Worm (Caenorhabditis elegans) whole organism, midembryonic: Measurements from ENCODE around the gene Y60A9.1.

Source experiments
- T22C8.4 ChIP-seq: fragments of 200-800 bp; sonication (Bioruptor generic); IDR thresholded peaks from 2 replicates; pipeline ENCODE4 v1.3.6; 2022; ENCODE audit warnings: missing genetic modification characterization, missing compliant biosample characterization
- cog-1 ChIP-seq: sonication (generic microtip); optimal IDR thresholded peaks from 2 replicates; lab custom pipeline; 2016; ENCODE audit warnings: missing genetic modification characterization, missing compliant biosample characterization
- flt-1 ChIP-seq: fragments of 200-800 bp; sonication (Bioruptor generic); IDR thresholded peaks from 2 replicates; pipeline ENCODE4 v1.3.6; 2022; ENCODE audit warnings: missing genetic modification characterization, missing compliant biosample characterization
- klf-2 ChIP-seq: fragments of 200-800 bp; sonication (Bioruptor generic); conservative IDR thresholded peaks from 2 replicates; pipeline ENCODE4 v1.3.6; 2022; ENCODE audit warnings: missing genetic modification reagents, missing genetic modification characterization, missing compliant biosample characterization
- med-1 ChIP-seq: sonication (generic microtip); optimal IDR thresholded peaks from 2 replicates; lab custom pipeline; 2017; ENCODE audit warnings: missing genetic modification characterization, mild to moderate bottlenecking, missing compliant biosample characterization, antibody characterized with exemption, missing genetic modification reagents; ENCODE audit not compliant: insufficient read depth
- ref-1 ChIP-seq: fragments of 200-800 bp; sonication (Bioruptor generic); conservative IDR thresholded peaks from 2 replicates; pipeline ENCODE4 v1.3.6; 2022; ENCODE audit warnings: missing genetic modification reagents, missing genetic modification characterization, missing compliant biosample characterization
- tab-1 ChIP-seq: fragments of 200-800 bp; sonication (Bioruptor generic); IDR thresholded peaks from 2 replicates; pipeline ENCODE4 v1.3.6; 2022; ENCODE audit warnings: missing genetic modification characterization, missing compliant biosample characterization
- ztf-23 ChIP-seq: fragments of 200-800 bp; sonication (Bioruptor generic); IDR thresholded peaks from 2 replicates; pipeline ENCODE4 v1.3.6; 2022; ENCODE audit warnings: missing genetic modification reagents, missing genetic modification characterization, missing compliant biosample characterization
- ztf-29 ChIP-seq: fragments of 200-800 bp; sonication (Bioruptor generic); IDR thresholded peaks from 2 replicates; pipeline ENCODE4 v1.3.6; 2022; ENCODE audit warnings: missing genetic modification reagents, missing genetic modification characterization, missing compliant biosample characterization

The Y60A9.1 gene

ce11 chrX:14395267-14395666 lies at the start of gene Y60A9.1:
TSS of gene Y60A9.1 (minus strand) at chrX:14395367.
- no peak for TF ChIP-seq ztf-23 (GFP tag; lab: Robert Waterston, UW)
- no peak for TF ChIP-seq T22C8.4
- no peak for TF ChIP-seq ref-1 (GFP tag; lab: Robert Waterston, UW)
- TF ChIP-seq tab-1 (GFP tag; lab: Robert Waterston, UW) = no peak
- no peak for TF ChIP-seq klf-2 (GFP tag; lab: Robert Waterston, UW)
- no peak for TF ChIP-seq cog-1
- TF ChIP-seq flt-1 (GFP tag; lab: Robert Waterston, UW) = no peak
- TF ChIP-seq med-1 = no peak
- TF ChIP-seq ztf-29 (GFP tag; lab: Robert Waterston, UW) = no peak

DNA sequence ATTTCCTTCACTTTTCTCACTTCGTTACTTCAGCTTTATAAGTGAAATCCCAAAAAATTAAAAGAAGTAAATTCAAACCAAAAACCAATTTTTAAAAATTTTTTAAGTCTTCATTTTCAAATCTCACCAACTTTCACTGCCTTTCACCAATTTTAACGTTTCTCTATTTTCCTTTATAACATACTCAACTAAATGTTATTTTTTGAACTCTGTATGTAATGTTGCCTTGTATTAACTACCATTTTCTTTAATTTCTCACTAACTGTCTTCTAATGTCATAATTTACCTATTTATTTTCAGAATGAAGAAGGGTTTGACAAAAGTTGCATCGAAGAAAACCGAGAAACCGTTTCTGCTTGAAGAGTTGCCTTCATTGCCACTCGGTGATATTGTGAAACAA lies 49.5 kb upstream of the Y60A9.1 start, which contains the start of gene F23D12.4:
Gene F23D12.4 (plus strand): TSS at position 301 of the 400 bp plus-strand sequence.
- TF ChIP-seq tab-1 (GFP tag; lab: Robert Waterston, UW) = no peak
- TF ChIP-seq klf-2 (GFP tag; lab: Robert Waterston, UW) = no peak
- no peak for TF ChIP-seq flt-1 (GFP tag; lab: Robert Waterston, UW)
- TF ChIP-seq cog-1 = no peak
- no peak for TF ChIP-seq ztf-23 (GFP tag; lab: Robert Waterston, UW)
- TF ChIP-seq ref-1 (GFP tag; lab: Robert Waterston, UW) = no peak
- no peak for TF ChIP-seq T22C8.4
- no peak for TF ChIP-seq med-1
- TF ChIP-seq ztf-29 (GFP tag; lab: Robert Waterston, UW) = no peak

DNA sequence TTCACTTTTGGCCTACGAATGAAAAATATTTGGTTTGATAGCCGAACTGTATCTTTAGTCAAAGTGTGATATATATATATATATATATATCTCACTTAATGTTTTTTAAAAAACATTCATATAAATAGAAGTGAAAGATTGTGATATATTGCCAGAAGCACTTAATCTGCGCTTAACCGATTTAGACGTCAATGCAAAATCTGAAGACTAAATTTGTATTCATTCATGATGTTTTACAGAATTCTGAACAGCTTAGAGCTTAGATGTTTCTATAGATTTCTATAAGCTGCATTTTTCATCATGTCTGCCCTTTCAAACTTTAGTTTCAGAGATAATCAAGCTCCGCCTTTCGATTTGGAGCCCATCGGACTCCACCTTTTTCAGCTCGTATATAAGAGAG lies 47.2 kb upstream of the Y60A9.1 start, which contains the start of gene F23D12.3:
Gene F23D12.3 (plus strand): TSS at position 301 of the 400 bp plus-strand sequence.
- no peak for TF ChIP-seq flt-1 (GFP tag; lab: Robert Waterston, UW)

DNA sequence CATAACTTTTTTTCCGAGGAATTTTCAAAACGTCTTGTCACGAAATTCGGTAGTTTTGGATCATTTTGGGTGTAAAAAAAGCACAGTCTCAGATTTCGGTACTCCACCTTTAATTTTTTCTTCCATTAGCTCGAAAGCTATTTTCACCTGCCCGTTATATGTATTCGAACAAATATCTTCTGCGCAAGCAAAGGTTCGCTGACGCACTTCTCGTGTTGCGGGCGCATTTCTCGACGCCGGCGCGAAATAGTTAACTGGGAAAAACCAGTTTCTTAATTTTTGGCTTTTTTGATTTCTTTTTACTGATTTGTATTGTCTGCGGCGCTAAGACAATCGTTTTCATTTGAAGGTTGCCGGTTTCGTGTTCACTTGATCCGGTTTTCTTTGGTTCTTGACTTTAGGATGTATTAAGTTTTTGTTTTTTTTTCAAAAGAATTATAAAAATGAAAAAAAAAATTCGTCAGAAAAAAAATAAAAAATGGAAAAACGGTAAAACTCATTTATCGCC lies 40.5 kb upstream of the Y60A9.1 start:
- no peak for TF ChIP-seq ref-1 (GFP tag; lab: Robert Waterston, UW)
- no peak for TF ChIP-seq cog-1
- no peak for TF ChIP-seq ztf-29 (GFP tag; lab: Robert Waterston, UW)
- TF ChIP-seq flt-1 (GFP tag; lab: Robert Waterston, UW) = no peak
- no peak for TF ChIP-seq ztf-23 (GFP tag; lab: Robert Waterston, UW)
- no peak for TF ChIP-seq tab-1 (GFP tag; lab: Robert Waterston, UW)
- TF ChIP-seq T22C8.4 = no peak
- no peak for TF ChIP-seq med-1
- no peak for TF ChIP-seq klf-2 (GFP tag; lab: Robert Waterston, UW)

DNA sequence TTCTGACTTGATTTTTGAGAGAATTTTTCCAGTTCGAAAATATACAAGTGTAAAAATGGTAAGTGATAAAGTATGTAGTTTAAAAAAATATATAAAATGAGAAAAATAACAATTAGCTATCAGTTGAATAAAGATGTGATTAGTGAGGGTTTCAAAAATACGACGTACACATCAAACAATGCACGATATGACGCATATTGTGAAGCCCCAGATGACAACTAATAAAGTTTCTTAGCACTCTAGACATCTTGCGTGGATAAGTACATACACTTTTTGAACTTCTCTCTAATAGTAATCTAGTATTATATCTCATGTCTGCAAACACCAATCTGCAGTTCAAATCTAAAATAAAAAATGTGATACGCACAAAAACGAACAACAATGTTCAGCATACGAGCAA lies 35.3 kb upstream of the Y60A9.1 start:
- no peak for TF ChIP-seq T22C8.4

DNA sequence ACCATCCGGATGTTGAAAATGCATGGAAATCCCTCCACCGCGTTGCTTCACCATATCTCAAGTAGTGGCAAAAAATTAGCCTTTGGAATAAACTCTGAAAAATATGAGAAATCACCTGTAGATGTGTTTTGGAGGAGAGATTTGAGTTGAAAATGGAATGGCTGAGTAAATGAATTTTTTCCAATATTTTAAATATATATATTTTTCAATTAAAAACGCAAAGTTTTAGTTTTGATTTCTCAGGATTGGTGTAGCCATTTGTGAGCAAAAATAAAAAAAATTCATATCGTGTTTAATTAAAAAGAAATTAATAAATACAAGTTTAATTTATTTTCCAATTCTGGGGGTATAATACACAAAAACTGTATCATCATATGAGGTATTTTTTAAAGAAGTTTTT lies 32.9 kb upstream of the Y60A9.1 start, which contains the start of gene F23D12.1:
Gene F23D12.1 (minus strand): TSS at position 101 of the 400 bp plus-strand sequence.
- TF ChIP-seq tab-1 (GFP tag; lab: Robert Waterston, UW) (no peak), flt-1 (GFP tag; lab: Robert Waterston, UW) (no peak), med-1 (no peak), ztf-29 (GFP tag; lab: Robert Waterston, UW) (no peak), ref-1 (GFP tag; lab: Robert Waterston, UW) (no peak)

DNA sequence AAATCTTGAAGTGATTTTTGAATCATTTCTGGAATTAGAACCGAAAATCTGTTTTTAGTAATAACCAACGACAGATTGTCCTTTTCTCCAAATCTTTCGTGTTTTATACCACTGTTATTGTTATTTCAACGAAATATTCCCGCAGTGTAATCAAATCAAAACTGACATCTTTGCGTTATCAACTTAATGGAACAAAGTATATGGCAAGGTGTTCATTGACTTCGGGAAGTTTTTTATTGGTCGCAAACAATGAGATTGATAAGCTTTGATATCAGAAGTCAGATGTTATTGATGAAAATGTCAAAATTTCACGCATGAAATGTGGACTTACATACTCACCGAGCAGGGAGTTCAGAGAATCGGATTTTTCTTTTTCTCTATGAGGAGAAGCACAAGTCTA lies 29.5 kb upstream of the Y60A9.1 start, which contains the start of gene F23D12.11:
Gene F23D12.11 (minus strand): TSS at position 79 of the 400 bp plus-strand sequence.
- no peak for TF ChIP-seq klf-2 (GFP tag; lab: Robert Waterston, UW)
- no peak for TF ChIP-seq med-1
- no peak for TF ChIP-seq tab-1 (GFP tag; lab: Robert Waterston, UW)
- TF ChIP-seq cog-1 = no peak
- no peak for TF ChIP-seq ref-1 (GFP tag; lab: Robert Waterston, UW)
- TF ChIP-seq T22C8.4 = no peak
- TF ChIP-seq flt-1 (GFP tag; lab: Robert Waterston, UW) = no peak
- TF ChIP-seq ztf-29 (GFP tag; lab: Robert Waterston, UW) = no peak
- TF ChIP-seq ztf-23 (GFP tag; lab: Robert Waterston, UW) = no peak

ce11 chrX:14424186-14424585 lies 29.0 kb upstream of the Y60A9.1 start:
- TF ChIP-seq flt-1 (GFP tag; lab: Robert Waterston, UW) (no peak), ref-1 (GFP tag; lab: Robert Waterston, UW) (no peak), cog-1 (no peak), ztf-23 (GFP tag; lab: Robert Waterston, UW) (no peak), tab-1 (GFP tag; lab: Robert Waterston, UW) (no peak), klf-2 (GFP tag; lab: Robert Waterston, UW) (no peak), T22C8.4 (no peak), med-1 (no peak), ztf-29 (GFP tag; lab: Robert Waterston, UW) (no peak)

ce11 chrX:14423105-14423504 lies 27.9 kb upstream of the Y60A9.1 start, which contains the start of gene fipr-3:
TSS of gene fipr-3 (plus strand) at chrX:14423405.
- TF ChIP-seq tab-1 (GFP tag; lab: Robert Waterston, UW) (no peak), ztf-23 (GFP tag; lab: Robert Waterston, UW) (no peak), cog-1 (no peak), med-1 (no peak), ref-1 (GFP tag; lab: Robert Waterston, UW) (no peak), T22C8.4 (no peak), klf-2 (GFP tag; lab: Robert Waterston, UW) (no peak), ztf-29 (GFP tag; lab: Robert Waterston, UW) (no peak), flt-1 (GFP tag; lab: Robert Waterston, UW) (no peak)

DNA sequence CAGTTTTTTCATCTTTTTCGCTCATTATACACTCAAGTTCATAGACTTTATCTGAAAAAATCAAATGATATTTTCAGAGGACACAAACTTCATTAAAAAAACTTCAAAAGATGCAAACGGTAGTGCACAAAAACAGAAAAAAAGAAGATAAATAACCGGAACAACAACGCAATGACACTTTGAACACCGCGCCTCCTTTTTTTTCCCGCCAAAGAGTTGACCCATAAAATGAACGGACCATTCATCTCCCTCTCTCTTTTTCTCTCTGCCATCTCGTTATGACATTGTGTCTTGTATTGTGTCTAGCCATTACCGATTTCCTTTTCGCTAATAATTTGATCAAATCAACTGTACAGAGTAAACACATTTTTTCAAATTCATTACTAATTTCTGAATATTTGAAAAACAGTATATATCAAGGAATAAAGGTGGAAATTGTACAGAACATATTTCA lies 26.4 kb upstream of the Y60A9.1 start, which contains the start of gene F23D12.2:
Gene F23D12.2 (minus strand): TSS at position 51 of the 454 bp plus-strand sequence.
- no peak for TF ChIP-seq ref-1 (GFP tag; lab: Robert Waterston, UW)
- no peak for TF ChIP-seq flt-1 (GFP tag; lab: Robert Waterston, UW)
- TF ChIP-seq klf-2 (GFP tag; lab: Robert Waterston, UW) = no peak
- no peak for TF ChIP-seq T22C8.4
